Fruit fly (Drosophila melanogaster): ENCODE data around the gene Wdr24.
A peak's percentile ranks its signal among the peaks of the same experiment; 100 is the strongest.

dm6 chr3R:29772090-29772794 is 27.4 kb upstream of the Wdr24 start:
- no peak for TF ChIP-seq h (GFP tag; optimal IDR thresholded peaks at IDR 0.05)
- no peak for TF ChIP-seq Abd-B (GFP tag; optimal IDR thresholded peaks at IDR 0.05)
- TF ChIP-seq dsf (GFP tag; optimal IDR thresholded peaks at IDR 0.05; ENCODE audit: borderline replicate concordance), result no peak
- no peak for TF ChIP-seq usp (GFP tag; optimal IDR thresholded peaks at IDR 0.05)
- TF ChIP-seq Dfd (GFP tag; optimal IDR thresholded peaks at IDR 0.05), result no peak
- no peak for TF ChIP-seq OdsH (GFP tag; optimal IDR thresholded peaks at IDR 0.05)
- peak; percentile 2 for TF ChIP-seq br (GFP tag; optimal IDR thresholded peaks at IDR 0.05)
- TF ChIP-seq Sp1 (GFP tag; optimal IDR thresholded peaks at IDR 0.05), result no peak
- TF ChIP-seq CrebA (GFP tag; optimal IDR thresholded peaks at IDR 0.05; ENCODE audit: borderline replicate concordance), result no peak
- no peak for TF ChIP-seq jim (GFP tag; optimal IDR thresholded peaks at IDR 0.05)
- peak; percentile 94 for TF ChIP-seq psq (GFP tag; optimal IDR thresholded peaks at IDR 0.05)
- TF ChIP-seq dmrt93B (GFP tag; optimal IDR thresholded peaks at IDR 0.05), result peak; percentile 70
- no peak for TF ChIP-seq rgr (GFP tag; optimal IDR thresholded peaks at IDR 0.05)
- TF ChIP-seq pan (optimal IDR thresholded peaks at IDR 0.05), result no peak

Measured in whole organism, wandering third instar larva.